Fruit fly (Drosophila melanogaster): ENCODE results near the gene lmgB.

Gene lmgB

DNA sequence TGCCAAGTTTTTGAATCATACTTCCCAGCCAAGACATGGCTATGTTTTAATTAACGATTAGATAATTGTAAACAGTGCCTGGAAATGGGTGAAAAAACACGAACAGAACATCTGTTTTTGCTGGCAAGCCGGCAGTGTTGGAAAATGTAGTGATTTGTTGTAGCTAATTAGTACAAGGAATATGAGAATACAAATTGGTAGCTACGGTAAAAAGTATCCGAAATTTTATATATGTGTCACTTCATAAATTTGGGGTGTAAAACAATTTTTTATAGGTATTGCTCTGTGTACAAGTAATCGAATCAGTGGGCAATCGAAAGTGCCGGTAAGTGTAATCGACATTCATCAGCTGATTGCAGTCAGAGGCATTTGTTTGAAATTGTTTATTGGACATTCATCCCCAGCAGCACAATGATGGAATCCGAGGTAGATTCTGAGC lies 11.1 kb downstream of the lmgB start, which contains the start of the genes mRpL51 and Uba4 (continued):
- peak; percentile 27 for TF ChIP-seq ems (GFP tag; optimal IDR thresholded peaks at IDR 0.05)
- TF ChIP-seq CG13424 (tag; optimal IDR thresholded peaks at IDR 0.05): peak; percentile 35
- no peak for TF ChIP-seq Trl (optimal IDR thresholded peaks at IDR 0.05)
- peak; percentile 30 for TF ChIP-seq Trl (GFP tag; optimal IDR thresholded peaks at IDR 0.05)
- peak; percentile 78 for TF ChIP-seq trem (tag; optimal IDR thresholded peaks at IDR 0.05)
- TF ChIP-seq Rfx (GFP tag; IDR thresholded peaks at IDR 0.05): no peak
- TF ChIP-seq CG1832 (GFP tag; optimal IDR thresholded peaks at IDR 0.05): no peak
- peak; percentile 39 for TF ChIP-seq CG17186 (GFP tag; optimal IDR thresholded peaks at IDR 0.05)
- peak; percentile 38 for TF ChIP-seq dmrt11E (tag; optimal IDR thresholded peaks at IDR 0.05)
- TF ChIP-seq kni (GFP tag; optimal IDR thresholded peaks at IDR 0.05): peak; percentile 25
- peak in 1 of 2 experiments; percentile 16 for TF ChIP-seq bsh (GFP tag; optimal IDR thresholded peaks at IDR 0.05)
- TF ChIP-seq Aef1 (GFP tag; IDR thresholded peaks at IDR 0.05): no peak
- TF ChIP-seq CG2712 (tag; optimal IDR thresholded peaks at IDR 0.05): peak; percentile 53
- no peak for TF ChIP-seq gcm (GFP tag; optimal IDR thresholded peaks at IDR 0.05)
- peak; percentile 45 for TF ChIP-seq tin (GFP tag; optimal IDR thresholded peaks at IDR 0.05)
- peak; percentile 69 for TF ChIP-seq HmgZ (tag; optimal IDR thresholded peaks at IDR 0.05)
- peak; percentile 7 for TF ChIP-seq Bteb2 (GFP tag; optimal IDR thresholded peaks at IDR 0.05)
- no peak for TF ChIP-seq CG2678 (tag; optimal IDR thresholded peaks at IDR 0.05)
- peak; percentile 72 for TF ChIP-seq lbe (GFP tag; optimal IDR thresholded peaks at IDR 0.05)
- peak; percentile 1 for TF ChIP-seq Fer3 (tag; optimal IDR thresholded peaks at IDR 0.05)
- TF ChIP-seq chinmo (GFP tag; IDR thresholded peaks at IDR 0.05; ENCODE audit: partially characterized antibody): 0 out of 4 replicates have a peak, but pooled peaks have one; percentile 38
- peak; percentile 48; the same call in 1 of the 3 replicates for TF ChIP-seq vnd (GFP tag; IDR thresholded peaks at IDR 0.05; ENCODE audit: partially characterized antibody)
- TF ChIP-seq CG1233 (GFP tag; optimal IDR thresholded peaks at IDR 0.05): no peak
- TF ChIP-seq Vsx1 (GFP tag; optimal IDR thresholded peaks at IDR 0.05): peak; percentile 100
- TF ChIP-seq BEAF-32 (GFP tag; optimal IDR thresholded peaks at IDR 0.05): peak; percentile 59
- TF ChIP-seq ftz-f1 (GFP tag; optimal IDR thresholded peaks at IDR 0.05): no peak
- TF ChIP-seq CG10267 (tag; optimal IDR thresholded peaks at IDR 0.05): peak; percentile 97
- 0 out of 2 replicates have a peak, but pooled peaks have one; percentile 28 for TF ChIP-seq CG31441 (GFP tag; IDR thresholded peaks at IDR 0.05)
- TF ChIP-seq hkb (optimal IDR thresholded peaks at IDR 0.05): no peak
- no peak for TF ChIP-seq hkb (GFP tag; IDR thresholded peaks at IDR 0.05)
- TF ChIP-seq Fer1 (GFP tag; optimal IDR thresholded peaks at IDR 0.05): peak; percentile 46
- no peak for TF ChIP-seq Sox100B (GFP tag; optimal IDR thresholded peaks at IDR 0.05)
- peak; percentile 63 for TF ChIP-seq YL-1 (GFP tag; optimal IDR thresholded peaks at IDR 0.05)
- TF ChIP-seq Hsf (GFP tag; optimal IDR thresholded peaks at IDR 0.05): peak; percentile 7
- peak; percentile 37 for TF ChIP-seq PHDP (tag; optimal IDR thresholded peaks at IDR 0.05)
- peak; percentile 16 for TF ChIP-seq CG13775 (GFP tag; optimal IDR thresholded peaks at IDR 0.05)
- TF ChIP-seq kay (GFP tag; optimal IDR thresholded peaks at IDR 0.05): no peak
- TF ChIP-seq CG9876 (GFP tag; optimal IDR thresholded peaks at IDR 0.05): no peak
- peak; percentile 90 to 97 for TF ChIP-seq crp (GFP tag; optimal IDR thresholded peaks at IDR 0.05)
- TF ChIP-seq Deaf1 (tag; optimal IDR thresholded peaks at IDR 0.05): peak; percentile 43
- TF ChIP-seq ken (GFP tag; IDR thresholded peaks at IDR 0.05): no peak
- TF ChIP-seq CG10654 (GFP tag; optimal IDR thresholded peaks at IDR 0.05): no peak
- peak; percentile 80; the same call in 1 of the 2 replicates for TF ChIP-seq MBD-R2 (GFP tag; IDR thresholded peaks at IDR 0.05)
- peak; percentile 38 for TF ChIP-seq unpg (GFP tag; optimal IDR thresholded peaks at IDR 0.05)
- TF ChIP-seq CG9609 (GFP tag; optimal IDR thresholded peaks at IDR 0.05): peak; percentile 40
- TF ChIP-seq CG11093 (GFP tag; IDR thresholded peaks at IDR 0.05): no peak
- peak; percentile 26 for TF ChIP-seq CG12155 (GFP tag; optimal IDR thresholded peaks at IDR 0.05)
- no peak for TF ChIP-seq CG10462 (GFP tag; optimal IDR thresholded peaks at IDR 0.05)
- peak; percentile 6 for TF ChIP-seq CG10147 (GFP tag; optimal IDR thresholded peaks at IDR 0.05)
- TF ChIP-seq phol (tag; optimal IDR thresholded peaks at IDR 0.05): peak; percentile 45
